Fruit fly (Drosophila melanogaster) whole organism, embryonic: ENCODE measurements around the gene RpS12.

Source experiments
- Antp ChIP-seq: fragments of 200-800 bp; sonication (Bioruptor generic); optimal IDR thresholded peaks from 3 replicates; lab custom pipeline; 2016; ENCODE audit warnings: missing biosample characterization, missing genetic modification characterization
- BEAF-32 ChIP-seq: fragments of 200-800 bp; sonication (Bioruptor generic); optimal IDR thresholded peaks from 3 replicates; lab custom pipeline; 2017; ENCODE audit warnings: missing biosample characterization, missing genetic modification characterization, mild to moderate bottlenecking, moderate library complexity, missing genetic modification reagents
- CG11247 ChIP-seq: fragments of 200-800 bp; sonication (Bioruptor generic); IDR thresholded peaks from 2 replicates; pipeline ENCODE4 v1.3.6; 2022; ENCODE audit warnings: missing biosample characterization, missing genetic modification characterization
- CG12155 ChIP-seq: fragments of 200-800 bp; sonication (Bioruptor generic); optimal IDR thresholded peaks from 3 replicates; lab custom pipeline; 2016; ENCODE audit warnings: missing biosample characterization, missing genetic modification characterization
- CG13296 ChIP-seq: fragments of 200-800 bp; sonication (Bioruptor generic); optimal IDR thresholded peaks from 3 replicates; lab custom pipeline; 2018; ENCODE audit warnings: missing biosample characterization, mild to moderate bottlenecking, missing genetic modification characterization
- CG14965 ChIP-seq: fragments of 200-800 bp; sonication (Bioruptor generic); optimal IDR thresholded peaks from 2 replicates; lab custom pipeline; 2016; ENCODE audit warnings: missing biosample characterization, missing genetic modification characterization, borderline replicate concordance
- CG15073 ChIP-seq: fragments of 200-800 bp; sonication (Bioruptor generic); optimal IDR thresholded peaks from 2 replicates; lab custom pipeline; 2016; ENCODE audit warnings: missing biosample characterization, missing genetic modification characterization
- CG15479 ChIP-seq: fragments of 200-800 bp; sonication (Bioruptor generic); optimal IDR thresholded peaks from 3 replicates; lab custom pipeline; 2019; ENCODE audit warnings: missing biosample characterization, mild to moderate bottlenecking, missing genetic modification characterization, moderate library complexity
- CG1602 ChIP-seq: fragments of 200-800 bp; sonication (Bioruptor generic); optimal IDR thresholded peaks from 3 replicates; lab custom pipeline; 2016; ENCODE audit warnings: missing biosample characterization, missing genetic modification characterization
- CG17912 ChIP-seq: fragments of 200-800 bp; sonication (Bioruptor generic); optimal IDR thresholded peaks from 2 replicates; lab custom pipeline; 2018; ENCODE audit warnings: missing biosample characterization, mild to moderate bottlenecking, missing genetic modification characterization
- CG4282 ChIP-seq: fragments of 200-800 bp; sonication (Bioruptor generic); optimal IDR thresholded peaks from 2 replicates; lab custom pipeline; 2016; ENCODE audit warnings: missing biosample characterization, missing genetic modification characterization
- CG4328 ChIP-seq: fragments of 200-800 bp; sonication (Bioruptor generic); optimal IDR thresholded peaks from 3 replicates; lab custom pipeline; 2017; ENCODE audit warnings: missing biosample characterization, missing genetic modification reagents, missing genetic modification characterization
- CG4424 ChIP-seq: fragments of 200-800 bp; sonication (Bioruptor generic); optimal IDR thresholded peaks from 3 replicates; lab custom pipeline; 2016; ENCODE audit warnings: missing biosample characterization, missing genetic modification characterization
- CG8388 ChIP-seq: fragments of 200-800 bp; sonication (Bioruptor generic); optimal IDR thresholded peaks from 2 replicates; lab custom pipeline; 2019; ENCODE audit warnings: missing biosample characterization, mild to moderate bottlenecking, missing genetic modification characterization, moderate library complexity
- Camta ChIP-seq: fragments of 200-800 bp; sonication (Bioruptor generic); optimal IDR thresholded peaks from 2 replicates; lab custom pipeline; 2016; ENCODE audit warnings: missing biosample characterization, missing genetic modification characterization
- D19B ChIP-seq: fragments of 200-800 bp; sonication (Bioruptor generic); optimal IDR thresholded peaks from 2 replicates; lab custom pipeline; 2017; ENCODE audit warnings: missing biosample characterization, mild to moderate bottlenecking, missing genetic modification characterization
- Dll ChIP-seq: fragments of 200-800 bp; sonication (Bioruptor generic); IDR thresholded peaks from 4 replicates; pipeline ENCODE4 v1.3.6; 2022; ENCODE audit warnings: missing biosample characterization, missing genetic modification characterization; ENCODE audit not compliant: partially characterized antibody
- Eip74EF ChIP-seq, 2 experiments: fragments of 200-800 bp in 1 of 2; fragments of >200 bp in 1 of 2; sonication (Bioruptor generic) in 1 of 2; optimal IDR thresholded peaks; 2 replicates each; lab custom pipeline; 2017 to 2019; ENCODE audit warnings: missing biosample characterization in 2 of 2, missing genetic modification characterization in 2 of 2, mild to moderate bottlenecking in 1 of 2, moderate library complexity in 1 of 2
- Elba2 ChIP-seq: fragments of 200-800 bp; sonication (Bioruptor generic); optimal IDR thresholded peaks from 3 replicates; lab custom pipeline; 2016; ENCODE audit warnings: missing biosample characterization, missing genetic modification characterization
- Fer2 ChIP-seq: fragments of 200-800 bp; sonication (Bioruptor generic); optimal IDR thresholded peaks from 2 replicates; lab custom pipeline; 2018; ENCODE audit warnings: missing biosample characterization, mild to moderate bottlenecking, missing genetic modification characterization, moderate library complexity
- HLH54F ChIP-seq: fragments of 200-800 bp; sonication (Bioruptor generic); optimal IDR thresholded peaks from 3 replicates; lab custom pipeline; 2016; ENCODE audit warnings: missing biosample characterization, missing genetic modification characterization
- Hmr ChIP-seq: fragments of 200-800 bp; sonication (Bioruptor generic); optimal IDR thresholded peaks from 3 replicates; lab custom pipeline; 2017; ENCODE audit warnings: mild to moderate bottlenecking, missing biosample characterization, missing genetic modification reagents, missing genetic modification characterization
- Hr3 ChIP-seq: fragments of 200-800 bp; sonication (Bioruptor generic); optimal IDR thresholded peaks from 3 replicates; lab custom pipeline; 2016; ENCODE audit warnings: missing biosample characterization, missing genetic modification characterization
- Jarid2 ChIP-seq: fragments of 200-800 bp; sonication (Bioruptor generic); optimal IDR thresholded peaks from 3 replicates; lab custom pipeline; 2017; ENCODE audit warnings: mild to moderate bottlenecking, missing biosample characterization, missing genetic modification reagents, missing genetic modification characterization
- MBD-R2 ChIP-seq: fragments of 200-800 bp; sonication (Bioruptor generic); IDR thresholded peaks from 2 replicates; pipeline ENCODE4 v1.3.6; 2022; ENCODE audit warnings: missing biosample characterization, missing genetic modification characterization
- MESR4 ChIP-seq: fragments of 200-800 bp; sonication (Bioruptor generic); optimal IDR thresholded peaks from 2 replicates; lab custom pipeline; 2018; ENCODE audit warnings: missing biosample characterization, mild to moderate bottlenecking, missing genetic modification characterization, moderate library complexity
- Meics ChIP-seq: fragments of 200-800 bp; sonication (Bioruptor generic); optimal IDR thresholded peaks from 2 replicates; lab custom pipeline; 2017; ENCODE audit warnings: missing biosample characterization, mild to moderate bottlenecking, missing genetic modification characterization
- Nf-YA ChIP-seq: fragments of 200-800 bp; sonication (Bioruptor generic); IDR thresholded peaks from 2 replicates; pipeline ENCODE4 v1.3.6; 2022; ENCODE audit warnings: missing biosample characterization, missing genetic modification characterization
- Oli ChIP-seq: fragments of 200-800 bp; sonication (Bioruptor generic); optimal IDR thresholded peaks from 2 replicates; lab custom pipeline; 2018; ENCODE audit warnings: missing biosample characterization, mild to moderate bottlenecking, missing genetic modification characterization, moderate library complexity
- Opbp ChIP-seq: fragments of 200-800 bp; sonication (Bioruptor generic); IDR thresholded peaks from 3 replicates; pipeline ENCODE4 v1.3.6; 2022; ENCODE audit warnings: missing biosample characterization, missing genetic modification characterization; ENCODE audit not compliant: partially characterized antibody
- Scr ChIP-seq: fragments of 200-800 bp; sonication (Bioruptor generic); IDR thresholded peaks from 2 replicates; pipeline ENCODE4 v1.3.6; 2022; ENCODE audit warnings: missing biosample characterization, missing genetic modification characterization; ENCODE audit not compliant: partially characterized antibody
- Spps ChIP-seq: fragments of 200-800 bp; sonication (Bioruptor generic); optimal IDR thresholded peaks from 2 replicates; lab custom pipeline; 2018; ENCODE audit warnings: missing biosample characterization, mild to moderate bottlenecking, missing genetic modification characterization
- TFAM ChIP-seq: fragments of 200-800 bp; sonication (Bioruptor generic); optimal IDR thresholded peaks from 2 replicates; lab custom pipeline; 2017; ENCODE audit warnings: missing biosample characterization, missing genetic modification characterization, inconsistent platforms
- caup ChIP-seq: fragments of 200-800 bp; sonication (Bioruptor generic); optimal IDR thresholded peaks from 3 replicates; lab custom pipeline; 2017; ENCODE audit warnings: missing biosample characterization, mild to moderate bottlenecking, missing genetic modification characterization, moderate library complexity; ENCODE audit not compliant: severe bottlenecking
- ci ChIP-seq: fragments of 200-800 bp; sonication (Bioruptor generic); IDR thresholded peaks from 3 replicates; pipeline ENCODE4 v1.3.6; 2022; ENCODE audit warnings: missing biosample characterization, missing genetic modification characterization
- crc ChIP-seq: fragments of 200-800 bp; sonication (Bioruptor generic); optimal IDR thresholded peaks from 2 replicates; lab custom pipeline; 2016; ENCODE audit warnings: missing biosample characterization, missing genetic modification characterization
- ewg ChIP-seq: fragments of 200-800 bp; sonication (Bioruptor generic); optimal IDR thresholded peaks from 3 replicates; lab custom pipeline; 2017; ENCODE audit warnings: mild to moderate bottlenecking, missing biosample characterization, missing genetic modification reagents, missing genetic modification characterization
- fd102C ChIP-seq: fragments of 200-800 bp; sonication (Bioruptor generic); optimal IDR thresholded peaks from 2 replicates; lab custom pipeline; 2018; ENCODE audit warnings: missing biosample characterization, mild to moderate bottlenecking, missing genetic modification characterization, moderate library complexity
- fu2 ChIP-seq: fragments of 200-800 bp; sonication (Bioruptor generic); optimal IDR thresholded peaks from 2 replicates; lab custom pipeline; 2016; ENCODE audit warnings: missing biosample characterization, missing genetic modification characterization
- her ChIP-seq: fragments of 200-800 bp; sonication (Bioruptor generic); optimal IDR thresholded peaks from 2 replicates; lab custom pipeline; 2016; ENCODE audit warnings: missing biosample characterization, missing genetic modification characterization
- insv ChIP-seq, 2 experiments: fragments of 200-800 bp; sonication (Bioruptor generic); optimal IDR thresholded peaks; 3 replicates each; lab custom pipeline; 2016 to 2018; ENCODE audit warnings: missing biosample characterization in 2 of 2, missing genetic modification characterization in 2 of 2
- kay ChIP-seq: fragments of 200-800 bp; sonication (Bioruptor generic); optimal IDR thresholded peaks from 2 replicates; lab custom pipeline; 2016; ENCODE audit warnings: missing biosample characterization, missing genetic modification characterization
- mld ChIP-seq: fragments of 200-800 bp; sonication (Bioruptor generic); IDR thresholded peaks from 3 replicates; pipeline ENCODE4 v1.3.6; 2022; ENCODE audit warnings: missing biosample characterization, missing genetic modification characterization; ENCODE audit not compliant: partially characterized antibody
- onecut ChIP-seq: fragments of 200-800 bp; sonication (Bioruptor generic); IDR thresholded peaks from 2 replicates; pipeline ENCODE4 v1.3.6; 2022; ENCODE audit warnings: missing biosample characterization, missing genetic modification characterization
- prd ChIP-seq, 3 experiments: fragments of >200 bp in 2 of 3; fragments of 200-800 bp in 1 of 3; sonication (Bioruptor generic) in 1 of 3; optimal IDR thresholded peaks in 2 of 3; IDR thresholded peaks in 1 of 3; 2 replicates in 2 of 3; 3 replicates in 1 of 3; pipeline versions ENCODE4 v1.3.6 to Lab custom; 2017 to 2022; ENCODE audit warnings: missing biosample characterization in 1 of 3, missing genetic modification characterization in 1 of 3
- sd ChIP-seq: fragments of 200-800 bp; sonication (Bioruptor generic); optimal IDR thresholded peaks from 3 replicates; lab custom pipeline; 2018; ENCODE audit warnings: missing biosample characterization, mild to moderate bottlenecking, missing genetic modification characterization, moderate library complexity
- sens ChIP-seq: fragments of 200-800 bp; sonication (Bioruptor generic); peaks from one replicate; lab custom pipeline; 2016; ENCODE audit warnings: missing biosample characterization, missing genetic modification characterization
- zf30C ChIP-seq: fragments of 200-800 bp; sonication (Bioruptor generic); optimal IDR thresholded peaks from 3 replicates; lab custom pipeline; 2018; ENCODE audit warnings: missing biosample characterization, mild to moderate bottlenecking, missing genetic modification characterization
- zfh2 ChIP-seq: fragments of 200-800 bp; sonication (Bioruptor generic); optimal IDR thresholded peaks from 2 replicates; lab custom pipeline; 2016; ENCODE audit warnings: missing biosample characterization, missing genetic modification characterization

The RpS12 gene

DNA sequence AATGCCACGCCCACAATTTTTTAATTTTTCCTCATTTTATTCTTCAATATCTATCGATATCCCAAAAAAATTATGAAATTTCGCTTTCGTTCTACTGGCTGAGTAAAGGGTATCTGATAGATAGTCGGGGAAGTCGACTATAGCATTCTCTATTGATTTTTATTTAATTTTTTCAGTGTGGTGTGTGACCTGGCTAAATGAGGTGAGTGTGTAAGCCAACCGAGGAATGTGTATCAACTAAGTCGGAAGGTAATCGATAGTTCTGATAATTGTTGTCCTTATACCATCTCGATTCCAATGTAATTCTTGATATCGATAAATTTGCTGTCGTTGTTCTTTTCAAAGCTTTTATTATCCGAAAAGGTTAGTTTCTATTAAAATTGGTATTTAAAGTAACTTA, 16.7 kb upstream of the RpS12 start, which contains the start of gene CG11263 (continued):
- peak; percentile 86 for TF ChIP-seq Dll (GFP tag; lab: Robert Waterston, UW)
- peak; percentile 56 for TF ChIP-seq CG4424 (GFP tag; lab: Kevin White, UChicago)
- no peak for TF ChIP-seq Spps (tag; lab: Kevin White, UChicago)
- no peak for TF ChIP-seq CG14965 (GFP tag; lab: Kevin White, UChicago)
- TF ChIP-seq CG8388 (GFP tag; lab: Kevin White, UChicago) = no peak
- TF ChIP-seq fd102C (GFP tag; lab: Kevin White, UChicago) = no peak
- TF ChIP-seq insv (GFP tag; optimal IDR thresholded peaks at IDR 0.05; lab: Kevin White, UChicago) = no peak
- TF ChIP-seq Nf-YA (GFP tag; lab: Robert Waterston, UW) = no peak
- peak; percentile 1 for TF ChIP-seq CG1602 (GFP tag; lab: Kevin White, UChicago)
- TF ChIP-seq sens (GFP tag; lab: Kevin White, UChicago) = peak; percentile 88
- TF ChIP-seq Hmr = peak; percentile 71
- no peak for TF ChIP-seq CG13296 (GFP tag; lab: Kevin White, UChicago)
- TF ChIP-seq CG15479 (GFP tag; lab: Kevin White, UChicago) = no peak
- no peak for TF ChIP-seq ewg (GFP tag; lab: Kevin White, UChicago)
- no peak for TF ChIP-seq TFAM (GFP tag; lab: Kevin White, UChicago)
- TF ChIP-seq MBD-R2 = peak; percentile 64; the same call in 1 of the 2 replicates
- TF ChIP-seq sd (tag; lab: Kevin White, UChicago) = no peak
- TF ChIP-seq Camta = peak; percentile 33
- no peak for TF ChIP-seq caup (GFP tag; lab: Kevin White, UChicago)
- TF ChIP-seq Oli (tag; lab: Kevin White, UChicago) = peak; percentile 20
- TF ChIP-seq CG17912 (GFP tag; lab: Kevin White, UChicago) = no peak
- TF ChIP-seq CG4282 (GFP tag; lab: Kevin White, UChicago) = no peak
- peak; percentile 67 for TF ChIP-seq onecut (GFP tag; lab: Robert Waterston, UW)
- no peak for TF ChIP-seq prd (optimal IDR thresholded peaks at IDR 0.05; lab: Kevin White, UChicago)
- TF ChIP-seq prd (GFP tag; IDR thresholded peaks at IDR 0.05; lab: Robert Waterston, UW) = peak; percentile 52; the same call in 1 of the 3 replicates
- TF ChIP-seq CG4328 (GFP tag; lab: Kevin White, UChicago) = no peak
- no peak for TF ChIP-seq Eip74EF (GFP tag; optimal IDR thresholded peaks at IDR 0.05; lab: Kevin White, UChicago)
- peak; percentile 53 for TF ChIP-seq her (GFP tag; lab: Kevin White, UChicago)
- 0 out of 3 replicates have a peak, but pooled peaks have one; percentile 17 for TF ChIP-seq ci (GFP tag; lab: Robert Waterston, UW)
- TF ChIP-seq CG12155 (GFP tag; lab: Kevin White, UChicago) = peak; percentile 37
- TF ChIP-seq D19B = peak; percentile 38
- TF ChIP-seq Antp (GFP tag; lab: Kevin White, UChicago) = peak; percentile 67
- no peak for TF ChIP-seq CG15073 (GFP tag; lab: Kevin White, UChicago)
- TF ChIP-seq Elba2 (GFP tag; lab: Kevin White, UChicago) = no peak
- peak; percentile 86 for TF ChIP-seq Opbp (GFP tag; lab: Robert Waterston, UW)
- TF ChIP-seq Jarid2 (GFP tag; lab: Kevin White, UChicago) = no peak
- no peak for TF ChIP-seq MESR4 (GFP tag; lab: Kevin White, UChicago)
- TF ChIP-seq HLH54F (GFP tag; lab: Kevin White, UChicago) = peak; percentile 64
- TF ChIP-seq Hr3 (GFP tag; lab: Kevin White, UChicago) = peak; percentile 39
- peak; percentile 35 for TF ChIP-seq Meics (GFP tag; lab: Kevin White, UChicago)
- peak; percentile 57 for TF ChIP-seq zfh2
- TF ChIP-seq Fer2 (tag; lab: Kevin White, UChicago) = no peak
- peak; percentile 83 for TF ChIP-seq Scr (GFP tag; lab: Robert Waterston, UW)
- no peak for TF ChIP-seq mld (GFP tag; lab: Robert Waterston, UW)
- 0 out of 2 replicates have a peak, but pooled peaks have one; percentile 37 for TF ChIP-seq CG11247 (GFP tag; lab: Robert Waterston, UW)
- peak; percentile 78 for TF ChIP-seq BEAF-32
- TF ChIP-seq zf30C (GFP tag; lab: Kevin White, UChicago) = peak; percentile 90
- peak; percentile 26 for TF ChIP-seq kay (GFP tag; lab: Kevin White, UChicago)
- peak; percentile 45 for TF ChIP-seq fu2
- TF ChIP-seq crc (GFP tag; lab: Kevin White, UChicago) = no peak
